Worm (Caenorhabditis elegans): ENCODE measurements around the gene ZK1127.3.
A peak's percentile ranks its signal among the peaks of the same experiment; 100 is the strongest.

The ZK1127.3 gene

DNA sequence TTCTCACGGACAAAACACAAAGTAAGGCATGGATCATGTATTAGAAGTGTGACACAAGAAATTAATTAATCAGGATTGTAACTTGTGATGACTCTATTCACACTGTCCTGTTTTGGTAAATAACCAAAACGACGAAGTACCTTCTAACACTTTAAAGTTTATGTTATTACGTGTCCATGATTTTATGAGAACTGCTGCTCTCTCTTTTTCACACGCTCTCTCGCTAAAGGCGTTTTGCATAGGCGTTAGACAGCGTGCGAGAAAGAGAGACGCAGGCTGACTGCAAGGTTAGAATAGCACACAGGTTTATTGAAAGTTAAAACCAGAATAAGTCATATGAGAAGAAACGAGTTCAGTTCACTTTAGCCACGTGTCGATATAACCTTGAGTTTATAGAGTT lies 35.0 kb downstream of the ZK1127.3 start:
- no peak for TF ChIP-seq him-1 (tag; optimal IDR thresholded peaks at IDR 0.05)
- no peak for TF ChIP-seq dao-5 (tag; optimal IDR thresholded peaks at IDR 0.05)
- TF ChIP-seq W03F9.2 (tag; optimal IDR thresholded peaks at IDR 0.05), result no peak

ce11 chrII:7090852-7091251 lies 35.8 kb downstream of the ZK1127.3 start:
- no peak for TF ChIP-seq dao-5 (tag; optimal IDR thresholded peaks at IDR 0.05)
- TF ChIP-seq W03F9.2 (tag; optimal IDR thresholded peaks at IDR 0.05), result no peak

ce11 chrII:7093339-7093821 lies 38.3 kb downstream of the ZK1127.3 start, which contains the start of gene T02G5.3:
Gene T02G5.3, plus strand, starts transcription at chrII:7093389.
- TF ChIP-seq dao-5 (tag; optimal IDR thresholded peaks at IDR 0.05), result no peak
- no peak for TF ChIP-seq W03F9.2 (tag; optimal IDR thresholded peaks at IDR 0.05)
- TF ChIP-seq him-1 (tag; optimal IDR thresholded peaks at IDR 0.05), result no peak

DNA sequence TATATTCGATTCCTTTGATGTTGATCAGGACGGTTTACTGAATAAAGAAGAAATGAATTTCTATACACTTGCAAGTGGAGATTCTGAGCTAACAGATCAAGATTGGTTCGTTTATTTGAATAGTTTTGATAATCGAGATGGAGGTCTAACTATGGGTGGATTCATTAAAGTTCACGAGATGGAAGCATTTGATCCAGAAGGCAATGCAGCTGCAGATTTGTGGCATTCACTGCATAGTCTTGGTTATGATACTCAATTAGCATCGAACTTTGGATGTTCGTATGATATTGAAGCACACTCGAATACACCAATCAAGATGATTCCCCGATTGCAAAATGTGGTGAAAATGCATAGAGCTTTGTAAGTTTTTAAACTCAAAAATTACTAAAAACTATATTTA lies 40.9 kb downstream of the ZK1127.3 start:
- TF ChIP-seq dao-5 (tag; optimal IDR thresholded peaks at IDR 0.05) (no peak), him-1 (tag; optimal IDR thresholded peaks at IDR 0.05) (no peak), W03F9.2 (tag; optimal IDR thresholded peaks at IDR 0.05) (no peak)

DNA sequence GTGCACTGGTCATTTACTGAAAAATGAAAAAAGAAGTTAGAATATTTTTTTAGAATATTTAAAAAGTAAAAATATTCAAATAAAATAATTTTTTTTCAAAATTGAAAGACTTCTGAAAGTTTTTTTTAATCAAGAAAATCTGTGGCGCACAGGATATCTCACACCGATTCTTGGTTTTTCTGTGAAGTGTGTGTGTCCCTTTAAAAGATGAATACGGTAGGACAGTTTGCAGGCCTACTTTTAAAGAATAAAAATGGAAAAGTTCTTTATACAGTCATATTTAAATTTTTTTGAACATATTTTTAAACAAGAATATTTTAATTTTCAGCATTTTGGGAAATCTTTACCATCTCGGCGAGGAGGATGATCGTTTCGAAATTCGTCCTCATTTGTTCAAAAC lies 43.5 kb downstream of the ZK1127.3 start, which contains the start of gene mct-5:
TSS of gene mct-5 (minus strand) at position 16 of the 400 bp plus-strand sequence.
- no peak for TF ChIP-seq him-1 (tag; optimal IDR thresholded peaks at IDR 0.05)
- no peak for TF ChIP-seq W03F9.2 (tag; optimal IDR thresholded peaks at IDR 0.05)
- no peak for TF ChIP-seq dao-5 (tag; optimal IDR thresholded peaks at IDR 0.05)

DNA sequence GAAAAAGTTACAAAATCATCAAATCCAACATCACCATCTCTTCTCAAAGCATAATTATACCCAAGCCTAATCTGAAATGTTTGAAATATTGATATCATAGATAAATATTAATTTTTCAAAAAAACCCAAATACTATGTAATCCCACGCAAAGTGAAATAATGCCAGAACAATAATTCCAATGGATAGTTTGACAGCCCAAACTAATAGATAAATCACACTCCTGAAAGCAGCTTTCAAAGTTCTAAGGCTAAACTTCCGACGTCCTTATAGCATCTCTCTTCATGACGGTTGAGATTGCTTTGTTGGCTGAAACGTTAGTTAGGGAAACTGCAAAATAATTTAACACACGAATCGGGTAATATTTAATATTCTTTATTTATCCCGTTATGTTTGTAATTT lies 44.1 kb downstream of the ZK1127.3 start:
- TF ChIP-seq W03F9.2 (tag; optimal IDR thresholded peaks at IDR 0.05) (no peak), him-1 (tag; optimal IDR thresholded peaks at IDR 0.05) (no peak), dao-5 (tag; optimal IDR thresholded peaks at IDR 0.05) (no peak)

DNA sequence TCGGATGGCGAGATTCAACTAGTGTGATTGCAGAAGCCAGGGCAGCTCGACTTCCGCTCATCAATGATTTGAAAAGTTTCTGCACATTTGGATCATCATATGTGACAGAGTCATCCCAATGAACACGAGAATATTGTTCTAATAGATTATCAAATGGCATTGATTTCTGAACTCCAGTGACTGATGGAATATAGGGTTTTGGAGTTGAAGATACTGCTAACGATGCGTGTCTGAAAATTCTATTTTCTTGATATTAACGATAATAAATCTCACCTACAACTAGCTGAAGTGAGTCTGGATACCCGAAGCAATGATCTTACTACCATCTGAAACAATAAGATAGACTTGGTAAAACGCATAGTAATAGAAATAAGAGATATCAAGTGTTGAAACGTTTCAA lies 45.8 kb downstream of the ZK1127.3 start, which contains the start of gene mmaa-1:
TSS of gene mmaa-1 (minus strand) at position 328 of the 400 bp plus-strand sequence.
- TF ChIP-seq W03F9.2 (tag; optimal IDR thresholded peaks at IDR 0.05) (no peak), dao-5 (tag; optimal IDR thresholded peaks at IDR 0.05) (no peak), him-1 (tag; optimal IDR thresholded peaks at IDR 0.05) (no peak)

- TF ChIP-seq him-1 (tag; optimal IDR thresholded peaks at IDR 0.05) (no peak), W03F9.2 (tag; optimal IDR thresholded peaks at IDR 0.05) (no peak), dao-5 (tag; optimal IDR thresholded peaks at IDR 0.05) (no peak)
These were observed 47.2 kb downstream of the ZK1127.3 start for ce11 chrII:7102288-7102687.

DNA sequence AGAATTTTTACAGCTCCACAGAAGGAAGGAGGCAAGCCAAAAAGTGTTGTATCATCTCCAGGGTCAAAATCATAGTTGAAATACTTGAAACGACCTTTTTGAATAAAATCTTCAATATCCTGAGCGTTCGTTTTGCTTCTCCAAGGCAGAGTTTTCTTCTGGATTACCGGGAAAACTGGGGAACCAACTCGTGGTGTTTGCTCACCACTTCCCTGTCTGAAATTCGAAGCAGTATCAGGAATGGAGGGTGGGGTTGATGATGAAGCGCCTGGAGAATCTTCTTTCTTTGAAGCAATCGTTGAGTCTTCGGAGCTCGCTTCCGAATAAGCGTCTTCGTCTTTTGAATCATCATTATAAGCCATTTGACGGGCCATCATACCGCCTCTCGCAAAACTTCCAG lies 48.0 kb downstream of the ZK1127.3 start:
- no peak for TF ChIP-seq him-1 (tag; optimal IDR thresholded peaks at IDR 0.05)
- TF ChIP-seq W03F9.2 (tag; optimal IDR thresholded peaks at IDR 0.05), result no peak
- TF ChIP-seq dao-5 (tag; optimal IDR thresholded peaks at IDR 0.05), result no peak

- TF ChIP-seq him-1 (tag; optimal IDR thresholded peaks at IDR 0.05) (peak; percentile 37), dao-5 (tag; optimal IDR thresholded peaks at IDR 0.05) (no peak), W03F9.2 (tag; optimal IDR thresholded peaks at IDR 0.05) (peak; percentile 86)
These were observed 49.9 kb downstream of the ZK1127.3 start, which contains the start of the genes farl-11 and rpl-33 for ce11 chrII:7104794-7105613. Gene farl-11, minus strand, starts transcription at chrII:7105035. Gene rpl-33, plus strand, starts transcription at chrII:7105563.
